Fruit fly (Drosophila melanogaster) whole organism, pupa: ENCODE results near the gene Trm1.

Experiments used
- CG10348 ChIP-seq: fragments of 200-800 bp; sonication (Bioruptor generic); IDR thresholded peaks from 2 replicates; pipeline ENCODE4 v1.3.6; 2022; ENCODE audit warnings: missing biosample characterization, missing genetic modification characterization
- CG12605 ChIP-seq: fragments of 200-800 bp; sonication (Bioruptor generic); IDR thresholded peaks from 2 replicates; pipeline ENCODE4 v1.3.6; 2022; ENCODE audit warnings: missing biosample characterization, missing genetic modification characterization
- CG17806 ChIP-seq: fragments of 200-800 bp; sonication (Bioruptor generic); optimal IDR thresholded peaks from 2 replicates; lab custom pipeline; 2018; ENCODE audit warnings: missing biosample characterization, mild to moderate bottlenecking, missing genetic modification characterization, moderate library complexity
- CG32121 ChIP-seq: fragments of 200-800 bp; sonication (Bioruptor generic); IDR thresholded peaks from 2 replicates; pipeline ENCODE4 v1.3.6; 2022; ENCODE audit warnings: missing biosample characterization, missing genetic modification characterization
- CG34367 ChIP-seq: fragments of 200-800 bp; sonication (Bioruptor generic); optimal IDR thresholded peaks from 2 replicates; lab custom pipeline; 2018; ENCODE audit warnings: missing biosample characterization, mild to moderate bottlenecking, missing genetic modification characterization
- CG8301 ChIP-seq: fragments of 200-800 bp; sonication (Bioruptor generic); optimal IDR thresholded peaks from 2 replicates; lab custom pipeline; 2018; ENCODE audit warnings: missing biosample characterization, mild to moderate bottlenecking, missing genetic modification characterization
- Ets98B ChIP-seq: fragments of 200-800 bp; sonication (Bioruptor generic); IDR thresholded peaks from 2 replicates; pipeline ENCODE4 v1.3.6; 2022; ENCODE audit warnings: missing biosample characterization, missing genetic modification characterization
- Pif1B ChIP-seq: fragments of 200-800 bp; sonication (Bioruptor generic); optimal IDR thresholded peaks from 3 replicates; lab custom pipeline; 2016; ENCODE audit warnings: missing biosample characterization, missing genetic modification characterization
- fd96Ca ChIP-seq: fragments of 200-800 bp; sonication (Bioruptor generic); IDR thresholded peaks from 3 replicates; pipeline ENCODE4 v1.3.6; 2022; ENCODE audit warnings: missing biosample characterization, missing genetic modification characterization
- rn ChIP-seq: fragments of 200-800 bp; sonication (Bioruptor generic); IDR thresholded peaks from 2 replicates; pipeline ENCODE4 v1.3.6; 2022; ENCODE audit warnings: missing biosample characterization, missing genetic modification characterization

DNA sequence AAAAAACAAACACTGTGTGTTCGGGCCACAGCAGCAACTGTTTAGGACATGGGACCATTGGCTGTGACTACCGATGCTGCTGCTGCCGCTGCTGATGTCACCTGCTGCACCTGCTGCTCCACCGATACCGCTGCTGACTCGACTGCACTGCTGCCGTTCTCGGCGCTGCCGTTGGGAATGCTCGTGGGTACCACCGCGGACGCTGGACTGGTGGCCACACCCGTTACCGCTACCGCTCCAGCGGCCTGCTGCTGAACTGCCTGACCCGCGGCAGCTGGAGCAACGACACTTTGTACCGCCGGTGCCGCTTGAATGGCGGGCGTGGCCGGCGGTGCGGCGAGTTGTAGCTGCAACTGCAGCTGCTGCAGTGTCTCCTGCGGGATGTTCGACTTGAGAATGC, 29.9 kb downstream of the Trm1 start:
- TF ChIP-seq CG8301 (no peak), CG34367 (tag; lab: Kevin White, UChicago) (no peak), Pif1B (GFP tag; lab: Kevin White, UChicago) (no peak), CG17806 (tag; lab: Kevin White, UChicago) (no peak), rn (GFP tag; lab: Robert Waterston, UW) (no peak), CG10348 (GFP tag; lab: Robert Waterston, UW) (no peak), Ets98B (no peak), fd96Ca (no peak), CG12605 (GFP tag; lab: Robert Waterston, UW) (no peak), CG32121 (GFP tag; lab: Robert Waterston, UW) (no peak)
